Worm (Caenorhabditis elegans) whole organism, early embryonic: ENCODE results near the gene srh-216.

Experiments
- F13C5.2 ChIP-seq: sonication (generic microtip); optimal IDR thresholded peaks from 2 replicates; lab custom pipeline; 2017; ENCODE audit warnings: mild to moderate bottlenecking, missing genetic modification characterization, inconsistent platforms, missing compliant biosample characterization
- aly-1 ChIP-seq: sonication (generic microtip); optimal IDR thresholded peaks from 2 replicates; lab custom pipeline; 2016; ENCODE audit warnings: missing genetic modification characterization, missing compliant biosample characterization
- ama-1 ChIP-seq: fragments of 150-350 bp; optimal IDR thresholded peaks from 2 replicates; lab custom pipeline; 2014
- ceh-13 ChIP-seq: fragments of 200-800 bp; sonication (Bioruptor generic); optimal IDR thresholded peaks from 2 replicates; lab custom pipeline; 2018; ENCODE audit warnings: mild to moderate bottlenecking, missing genetic modification characterization, missing compliant biosample characterization
- ceh-36 ChIP-seq: sonication (generic microtip); optimal IDR thresholded peaks from 2 replicates; lab custom pipeline; 2016; ENCODE audit warnings: missing genetic modification characterization, inconsistent platforms, missing compliant biosample characterization
- ets-7 ChIP-seq: sonication (generic microtip); optimal IDR thresholded peaks from 2 replicates; lab custom pipeline; 2016; ENCODE audit warnings: missing genotype, missing genetic modification characterization, missing compliant biosample characterization
- hmbx-1 ChIP-seq: sonication (generic microtip); optimal IDR thresholded peaks from 2 replicates; lab custom pipeline; 2016; ENCODE audit warnings: mild to moderate bottlenecking, missing genetic modification characterization, missing compliant biosample characterization
- hmg-4 ChIP-seq: fragments of 200-800 bp; sonication (Bioruptor generic); optimal IDR thresholded peaks from 2 replicates; lab custom pipeline; 2018; ENCODE audit warnings: mild to moderate bottlenecking, missing genetic modification characterization, missing compliant biosample characterization
- scrt-1 ChIP-seq: fragments of 200-800 bp; sonication (Bioruptor generic); IDR thresholded peaks from 2 replicates; pipeline ENCODE4 v1.3.6; 2022; ENCODE audit warnings: missing genetic modification characterization, missing compliant biosample characterization
- tra-4 ChIP-seq: sonication (generic microtip); optimal IDR thresholded peaks from 2 replicates; lab custom pipeline; 2017; ENCODE audit warnings: missing genetic modification characterization, missing compliant biosample characterization

ce11 chrV:16800484-16800883, 26.9 kb downstream of the srh-216 start:
- TF ChIP-seq ceh-36 (tag; lab: Kevin White, UChicago) (no peak), ama-1 (lab: Kevin White, UChicago) (no peak), hmg-4 (GFP tag; lab: Kevin White, UChicago) (no peak), F13C5.2 (tag; lab: Kevin White, UChicago) (no peak), hmbx-1 (tag; lab: Kevin White, UChicago) (no peak), aly-1 (tag; lab: Kevin White, UChicago) (no peak), ceh-13 (GFP tag; lab: Kevin White, UChicago) (no peak), scrt-1 (GFP tag; lab: Robert Waterston, UW) (no peak), tra-4 (tag; lab: Kevin White, UChicago) (no peak), ets-7 (tag; lab: Kevin White, UChicago) (no peak)
